Worm (Caenorhabditis elegans) whole organism, L1 larva: ENCODE results near the gene F37B4.15.

ENCODE experiments used
- C16A3.4 ChIP-seq: fragments of 150-350 bp; optimal IDR thresholded peaks from 2 replicates; lab custom pipeline; 2014; ENCODE audit warnings: missing biosample characterization, missing genetic modification characterization
- Y116A8C.19 ChIP-seq: sonication (generic microtip); optimal IDR thresholded peaks from 2 replicates; lab custom pipeline; 2016; ENCODE audit warnings: missing compliant biosample characterization, missing genetic modification characterization, borderline replicate concordance
- alr-1 ChIP-seq: fragments of 200-800 bp; sonication (Bioruptor generic); optimal IDR thresholded peaks from 2 replicates; lab custom pipeline; 2018; ENCODE audit warnings: borderline replicate concordance, mild to moderate bottlenecking, missing genetic modification characterization, missing compliant biosample characterization
- ceh-82 ChIP-seq, 3 experiments: fragments of 150-350 bp in 1 of 3; sonication (generic microtip) in 2 of 3; optimal IDR thresholded peaks; 2 replicates each; lab custom pipeline; 2014 to 2017; ENCODE audit warnings: missing biosample characterization in 3 of 3, missing genetic modification characterization in 3 of 3
- ceh-88 ChIP-seq: fragments of 200-800 bp; sonication (Bioruptor generic); IDR thresholded peaks from 2 replicates; pipeline ENCODE4 v1.3.6; 2022; ENCODE audit warnings: missing genetic modification characterization, missing compliant biosample characterization
- dsc-1 ChIP-seq: sonication (generic microtip); optimal IDR thresholded peaks from 2 replicates; lab custom pipeline; 2016; ENCODE audit warnings: mild to moderate bottlenecking, missing genetic modification characterization, missing compliant biosample characterization
- efl-1 ChIP-seq, 4 experiments: fragments of 150-350 bp; optimal IDR thresholded peaks in 3 of 4; peaks in 1 of 4; 1 replicate in 1 of 4; 2 replicates in 3 of 4; lab custom pipeline; 2014; ENCODE audit warnings: missing biosample characterization in 2 of 4, missing genetic modification characterization in 2 of 4, missing genetic modification reagents in 2 of 4
- efl-3 ChIP-seq: fragments of 200-800 bp; sonication (Bioruptor generic); optimal IDR thresholded peaks from 2 replicates; lab custom pipeline; 2018; ENCODE audit warnings: mild to moderate bottlenecking, missing genetic modification characterization, missing compliant biosample characterization
- egl-13 ChIP-seq: sonication (generic microtip); optimal IDR thresholded peaks from 2 replicates; lab custom pipeline; 2016; ENCODE audit warnings: missing genotype, missing genetic modification reagents, missing genetic modification characterization, missing compliant biosample characterization
- elt-2 ChIP-seq: sonication (generic microtip); optimal IDR thresholded peaks from 2 replicates; lab custom pipeline; 2016; ENCODE audit warnings: missing genetic modification characterization, mild to moderate bottlenecking, inconsistent platforms, missing compliant biosample characterization, missing genetic modification reagents
- elt-3 ChIP-seq, 6 experiments: fragments of 150-350 bp in 1 of 6; sonication (generic microtip); optimal IDR thresholded peaks; 2 replicates each; lab custom pipeline; 2017 to 2018; ENCODE audit warnings: missing biosample characterization in 6 of 6, missing genetic modification characterization in 6 of 6, inconsistent platforms in 1 of 6
- ets-5 ChIP-seq: fragments of 200-800 bp; sonication (Bioruptor generic); IDR thresholded peaks from 2 replicates; pipeline ENCODE4 v1.3.6; 2022; ENCODE audit warnings: missing genetic modification characterization, missing compliant biosample characterization
- fkh-10 ChIP-seq: sonication (generic microtip); optimal IDR thresholded peaks from 2 replicates; lab custom pipeline; 2017; ENCODE audit warnings: missing biosample characterization, missing genetic modification reagents, missing genetic modification characterization
- fkh-4 ChIP-seq: sonication (generic microtip); optimal IDR thresholded peaks from 2 replicates; lab custom pipeline; 2016; ENCODE audit warnings: missing compliant biosample characterization, missing genetic modification characterization, borderline replicate concordance
- fos-1 ChIP-seq: fragments of 150-350 bp; optimal IDR thresholded peaks from 2 replicates; lab custom pipeline; 2014; ENCODE audit warnings: missing biosample characterization, missing genetic modification characterization
- grh-1 ChIP-seq: fragments of 200-800 bp; sonication (Bioruptor generic); IDR thresholded peaks from 2 replicates; pipeline ENCODE4 v1.3.6; 2022; ENCODE audit warnings: missing genetic modification reagents, missing genetic modification characterization, missing compliant biosample characterization
- hpl-2 ChIP-seq: fragments of 150-350 bp; optimal IDR thresholded peaks from 2 replicates; lab custom pipeline; 2014; ENCODE audit warnings: missing biosample characterization, missing genetic modification reagents, missing genetic modification characterization
- irx-1 ChIP-seq: sonication (generic microtip); optimal IDR thresholded peaks from 2 replicates; lab custom pipeline; 2016; ENCODE audit warnings: missing genetic modification characterization, missing compliant biosample characterization
- jun-1 ChIP-seq: fragments of 150-350 bp; optimal IDR thresholded peaks from 2 replicates; lab custom pipeline; 2014; ENCODE audit warnings: missing biosample characterization, missing genetic modification reagents, missing genetic modification characterization
- lin-14 ChIP-seq: fragments of 200-800 bp; sonication (Bioruptor generic); optimal IDR thresholded peaks from 2 replicates; lab custom pipeline; 2018; ENCODE audit warnings: mild to moderate bottlenecking, missing genetic modification characterization, moderate library complexity, missing compliant biosample characterization
- lin-15B ChIP-seq: fragments of 150-350 bp; sonication (generic microtip); optimal IDR thresholded peaks from 3 replicates; lab custom pipeline; 2014; ENCODE audit warnings: missing biosample characterization, missing genetic modification characterization
- nhr-19 ChIP-seq: fragments of 200-800 bp; sonication (Bioruptor generic); conservative IDR thresholded peaks from 2 replicates; pipeline ENCODE4 v1.3.6; 2022; ENCODE audit warnings: missing genetic modification characterization, missing compliant biosample characterization
- nhr-237 ChIP-seq: fragments of 150-350 bp; optimal IDR thresholded peaks from 2 replicates; lab custom pipeline; 2014; ENCODE audit warnings: missing biosample characterization, missing genetic modification characterization
- nhr-47 ChIP-seq: sonication (generic microtip); optimal IDR thresholded peaks from 2 replicates; lab custom pipeline; 2016; ENCODE audit warnings: mild to moderate bottlenecking, missing genetic modification characterization, moderate library complexity, missing compliant biosample characterization
- nhr-76 ChIP-seq: sonication (generic microtip); optimal IDR thresholded peaks from 2 replicates; lab custom pipeline; 2017; ENCODE audit warnings: missing biosample characterization, missing genetic modification characterization
- nhr-77 ChIP-seq: fragments of 150-350 bp; optimal IDR thresholded peaks from 2 replicates; lab custom pipeline; 2014; ENCODE audit warnings: missing biosample characterization, missing genetic modification characterization
- nhr-84 ChIP-seq: sonication (generic microtip); optimal IDR thresholded peaks from 2 replicates; lab custom pipeline; 2017; ENCODE audit warnings: missing biosample characterization, missing genetic modification characterization
- nhr-85 ChIP-seq: sonication (generic microtip); peaks from one replicate; lab custom pipeline; 2016; ENCODE audit warnings: missing genetic modification characterization, inconsistent platforms, missing compliant biosample characterization
- pax-3 ChIP-seq: fragments of 200-800 bp; sonication (Bioruptor generic); optimal IDR thresholded peaks from 2 replicates; lab custom pipeline; 2018; ENCODE audit warnings: mild to moderate bottlenecking, missing genetic modification characterization, moderate library complexity, missing compliant biosample characterization
- rnt-1 ChIP-seq: sonication (generic microtip); optimal IDR thresholded peaks from 2 replicates; lab custom pipeline; 2016; ENCODE audit warnings: mild to moderate bottlenecking, missing genetic modification characterization, moderate library complexity, missing compliant biosample characterization
- skn-1 ChIP-seq: fragments of 150-350 bp; optimal IDR thresholded peaks from 2 replicates; lab custom pipeline; 2014; ENCODE audit warnings: missing biosample characterization, missing genetic modification characterization
- snu-23 ChIP-seq: sonication (generic microtip); optimal IDR thresholded peaks from 2 replicates; lab custom pipeline; 2016; ENCODE audit warnings: missing genetic modification characterization, missing compliant biosample characterization
- tlp-1 ChIP-seq: fragments of 150-350 bp; optimal IDR thresholded peaks from 2 replicates; lab custom pipeline; 2014; ENCODE audit warnings: missing biosample characterization, missing genetic modification characterization
- unc-130 ChIP-seq: fragments of 150-350 bp; optimal IDR thresholded peaks from 2 replicates; lab custom pipeline; 2017; ENCODE audit warnings: missing biosample characterization, missing genetic modification characterization, inconsistent platforms
- unc-30 ChIP-seq: sonication (generic microtip); optimal IDR thresholded peaks from 2 replicates; lab custom pipeline; 2017; ENCODE audit warnings: missing biosample characterization, missing genetic modification characterization
- unc-62 ChIP-seq: fragments of 150-350 bp; optimal IDR thresholded peaks from 2 replicates; lab custom pipeline; 2014; ENCODE audit warnings: missing biosample characterization, missing genetic modification reagents, missing genetic modification characterization
- unc-98 ChIP-seq: fragments of 200-800 bp; sonication (Bioruptor generic); IDR thresholded peaks from 2 replicates; pipeline ENCODE4 v1.3.6; 2022; ENCODE audit warnings: missing genetic modification characterization, missing compliant biosample characterization
- zag-1 ChIP-seq: fragments of 150-350 bp; optimal IDR thresholded peaks from 2 replicates; lab custom pipeline; 2014; ENCODE audit warnings: missing biosample characterization, missing genetic modification characterization
- zip-4 ChIP-seq: fragments of 200-800 bp; sonication (Bioruptor generic); optimal IDR thresholded peaks from 2 replicates; lab custom pipeline; 2018; ENCODE audit warnings: mild to moderate bottlenecking, missing genetic modification characterization, moderate library complexity, missing compliant biosample characterization
- ztf-4 ChIP-seq: fragments of 150-350 bp; optimal IDR thresholded peaks from 2 replicates; lab custom pipeline; 2014; ENCODE audit warnings: missing biosample characterization, missing genetic modification characterization

The F37B4.15 gene

ce11 chrV:2891927-2892326, at the start of gene F37B4.15:
Gene F37B4.15, plus strand, starts transcription at chrV:2892227.
- no peak for TF ChIP-seq zip-4 (GFP tag; lab: Kevin White, UChicago)
- no peak for TF ChIP-seq unc-98
- no peak for TF ChIP-seq pax-3 (tag; lab: Kevin White, UChicago)
- TF ChIP-seq ceh-82 (tag; optimal IDR thresholded peaks at IDR 0.05; lab: Kevin White, UChicago), result no peak
- no peak for TF ChIP-seq elt-2
- no peak for TF ChIP-seq nhr-76 (tag; lab: Kevin White, UChicago)
- TF ChIP-seq lin-15B (tag; lab: Kevin White, UChicago), result no peak
- TF ChIP-seq dsc-1 (tag; lab: Kevin White, UChicago), result no peak
- no peak for TF ChIP-seq unc-62 (GFP tag; lab: Kevin White, UChicago)
- TF ChIP-seq nhr-237, result no peak

- TF ChIP-seq lin-14 (GFP tag; lab: Kevin White, UChicago) (no peak), efl-1 (optimal IDR thresholded peaks at IDR 0.05; lab: Kevin White, UChicago) (no peak), efl-1 (GFP tag; optimal IDR thresholded peaks at IDR 0.05 in 1 of 2; lab: Kevin White, UChicago) (peak in 1 of 2 experiments; percentile 29)
Observed at ce11 chrV:2845771-2846170, 46.3 kb upstream of the F37B4.15 start, which contains the start of gene srj-44. Gene srj-44, minus strand, starts transcription at chrV:2845871.

ce11 chrV:2848290-2848937, 43.6 kb upstream of the F37B4.15 start, which contains the start of gene srj-49:
Gene srj-49, minus strand, starts transcription at chrV:2848340.
- TF ChIP-seq elt-2 (peak; percentile 96), snu-23 (GFP tag; lab: Kevin White, UChicago) (no peak), unc-130 (no peak), fkh-10 (no peak), zag-1 (tag; lab: Kevin White, UChicago) (no peak), egl-13 (tag; lab: Kevin White, UChicago) (no peak)

- TF ChIP-seq nhr-85 (tag; lab: Kevin White, UChicago) (peak; percentile 21), nhr-77 (no peak), alr-1 (tag; lab: Kevin White, UChicago) (no peak), nhr-47 (no peak), rnt-1 (tag; lab: Kevin White, UChicago) (no peak), nhr-84 (tag; lab: Kevin White, UChicago) (no peak), nhr-76 (tag; lab: Kevin White, UChicago) (no peak), elt-2 (peak; percentile 54), grh-1 (GFP tag; lab: Robert Waterston, UW) (no peak), efl-3 (GFP tag; lab: Kevin White, UChicago) (no peak), skn-1 (tag; lab: Kevin White, UChicago) (no peak), ets-5 (GFP tag; lab: Robert Waterston, UW) (no peak), Y116A8C.19 (tag; lab: Kevin White, UChicago) (no peak)
Observed at ce11 chrV:2849071-2849470, 43.0 kb upstream of the F37B4.15 start, which contains the start of gene ugt-53. Gene ugt-53, plus strand, starts transcription at chrV:2849343.

DNA sequence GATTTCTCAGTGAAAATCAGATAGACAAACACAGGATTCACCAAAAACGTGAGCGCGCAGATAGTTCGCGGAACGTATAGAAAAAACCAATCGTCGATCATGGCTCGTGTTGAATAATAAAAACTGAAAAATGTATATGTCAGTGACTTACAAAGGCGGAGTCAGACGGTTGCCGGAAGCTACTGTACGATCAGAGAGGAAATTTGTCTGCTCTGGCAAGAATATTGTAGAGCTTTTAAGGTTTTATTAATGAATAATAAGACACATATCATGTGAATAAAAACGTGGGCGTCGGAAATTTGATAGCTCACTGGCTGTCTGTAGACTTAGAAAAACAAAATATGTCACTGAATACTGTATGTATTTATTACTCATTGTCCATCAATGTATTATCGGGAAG, 36.6 kb upstream of the F37B4.15 start, which contains the start of gene srj-57:
srj-57 (minus strand) TSS at position 101 of the 400 bp plus-strand sequence.
- TF ChIP-seq fos-1 (no peak), irx-1 (tag; lab: Kevin White, UChicago) (no peak), unc-30 (tag; lab: Kevin White, UChicago) (no peak), C16A3.4 (no peak), hpl-2 (GFP tag; lab: Kevin White, UChicago) (no peak), lin-14 (GFP tag; lab: Kevin White, UChicago) (no peak), nhr-19 (GFP tag; lab: Robert Waterston, UW) (no peak), ceh-88 (GFP tag; lab: Robert Waterston, UW) (no peak), Y116A8C.19 (tag; lab: Kevin White, UChicago) (no peak), elt-3 (tag; optimal IDR thresholded peaks at IDR 0.05; lab: Kevin White, UChicago) (no peak), ztf-4 (tag; lab: Kevin White, UChicago) (no peak), fkh-4 (tag; lab: Kevin White, UChicago) (no peak), tlp-1 (tag; lab: Kevin White, UChicago) (no peak), jun-1 (tag; lab: Kevin White, UChicago) (no peak)
